Worm (Caenorhabditis elegans) whole organism, mixed stage, embryonic: ENCODE data around the gene srd-47.
"Not testable (repeated sequence)": the region's sequence is repeated elsewhere in the genome, so short reads cannot be mapped to it uniquely, and the experiment has no call there.

Experiments used
- bed-3 ChIP-seq: fragments of 200-800 bp; sonication (Bioruptor generic); optimal IDR thresholded peaks from 3 replicates; lab custom pipeline; 2018; ENCODE audit warnings: mild to moderate bottlenecking, missing genetic modification characterization, moderate library complexity, missing compliant biosample characterization
- blmp-1 ChIP-seq: fragments of 150-350 bp; optimal IDR thresholded peaks from 2 replicates; lab custom pipeline; 2014; ENCODE audit warnings: missing biosample characterization, missing genetic modification characterization
- ceh-39 ChIP-seq: fragments of 150-350 bp; optimal IDR thresholded peaks from 2 replicates; lab custom pipeline; 2014; ENCODE audit warnings: missing biosample characterization, missing genetic modification characterization
- ceh-43 ChIP-seq: fragments of 200-800 bp; sonication (Bioruptor generic); optimal IDR thresholded peaks from 2 replicates; lab custom pipeline; 2018; ENCODE audit warnings: mild to moderate bottlenecking, missing genetic modification characterization, moderate library complexity, missing compliant biosample characterization
- ces-1 ChIP-seq: fragments of 150-350 bp; optimal IDR thresholded peaks from 2 replicates; lab custom pipeline; 2014; ENCODE audit warnings: missing biosample characterization, missing genetic modification reagents, missing genetic modification characterization
- cnd-1 ChIP-seq: fragments of 200-800 bp; sonication (Bioruptor generic); optimal IDR thresholded peaks from 2 replicates; lab custom pipeline; 2018; ENCODE audit warnings: mild to moderate bottlenecking, missing genetic modification characterization, missing compliant biosample characterization
- drap-1 ChIP-seq: fragments of 200-800 bp; sonication (Bioruptor generic); optimal IDR thresholded peaks from 3 replicates; lab custom pipeline; 2018; ENCODE audit warnings: mild to moderate bottlenecking, missing genetic modification characterization, missing compliant biosample characterization
- elt-1 ChIP-seq: sonication (generic microtip); optimal IDR thresholded peaks from 2 replicates; lab custom pipeline; 2017; ENCODE audit warnings: missing genetic modification characterization, mild to moderate bottlenecking, missing compliant biosample characterization, antibody characterized with exemption, moderate library complexity, borderline replicate concordance; ENCODE audit not compliant: insufficient read depth
- hlh-1 ChIP-seq: fragments of 150-350 bp; optimal IDR thresholded peaks from 2 replicates; lab custom pipeline; 2014; ENCODE audit warnings: missing biosample characterization, missing genetic modification reagents, missing genetic modification characterization
- lin-32 ChIP-seq: fragments of 200-800 bp; sonication (Bioruptor generic); optimal IDR thresholded peaks from 2 replicates; lab custom pipeline; 2018; ENCODE audit warnings: mild to moderate bottlenecking, missing genetic modification characterization, missing compliant biosample characterization
- lsy-2 ChIP-seq: fragments of 150-350 bp; optimal IDR thresholded peaks from 2 replicates; lab custom pipeline; 2014; ENCODE audit warnings: missing biosample characterization, missing genetic modification characterization
- mab-5 ChIP-seq: fragments of 150-350 bp; optimal IDR thresholded peaks from 2 replicates; lab custom pipeline; 2014; ENCODE audit warnings: missing biosample characterization, missing genetic modification characterization
- mep-1 ChIP-seq: fragments of 150-350 bp; optimal IDR thresholded peaks from 2 replicates; lab custom pipeline; 2017; ENCODE audit warnings: missing biosample characterization, missing genetic modification reagents, missing genetic modification characterization, inconsistent platforms
- mls-2 ChIP-seq: sonication (generic microtip); optimal IDR thresholded peaks from 2 replicates; lab custom pipeline; 2016; ENCODE audit warnings: mild to moderate bottlenecking, missing genetic modification characterization, moderate library complexity, missing compliant biosample characterization
- nhr-2 ChIP-seq: fragments of 150-350 bp; optimal IDR thresholded peaks from 2 replicates; lab custom pipeline; 2014; ENCODE audit warnings: missing biosample characterization, missing genetic modification characterization
- nhr-237 ChIP-seq: fragments of 150-350 bp; optimal IDR thresholded peaks from 2 replicates; lab custom pipeline; 2014; ENCODE audit warnings: missing biosample characterization, missing genetic modification characterization
- nhr-28 ChIP-seq: fragments of 150-350 bp; optimal IDR thresholded peaks from 2 replicates; lab custom pipeline; 2014; ENCODE audit warnings: missing biosample characterization, missing genetic modification characterization
- nhr-76 ChIP-seq: sonication (generic microtip); optimal IDR thresholded peaks from 2 replicates; lab custom pipeline; 2017; ENCODE audit warnings: missing biosample characterization, missing genetic modification characterization
- sem-2 ChIP-seq: fragments of 200-800 bp; sonication (Bioruptor generic); optimal IDR thresholded peaks from 2 replicates; lab custom pipeline; 2018; ENCODE audit warnings: mild to moderate bottlenecking, missing genetic modification characterization, missing compliant biosample characterization
- snpc-4 ChIP-seq: fragments of 150-350 bp; optimal IDR thresholded peaks from 2 replicates; lab custom pipeline; 2014; ENCODE audit warnings: missing biosample characterization, missing genetic modification characterization
- sptf-1 ChIP-seq: sonication (generic microtip); optimal IDR thresholded peaks from 2 replicates; lab custom pipeline; 2017; ENCODE audit warnings: mild to moderate bottlenecking, missing genetic modification characterization, moderate library complexity, missing compliant biosample characterization
- tbx-8 ChIP-seq: fragments of 200-800 bp; sonication (Bioruptor generic); optimal IDR thresholded peaks from 2 replicates; lab custom pipeline; 2018; ENCODE audit warnings: mild to moderate bottlenecking, missing genetic modification characterization, moderate library complexity, missing compliant biosample characterization
- unc-120 ChIP-seq: sonication (generic microtip); optimal IDR thresholded peaks from 2 replicates; lab custom pipeline; 2017; ENCODE audit warnings: missing genetic modification characterization, missing compliant biosample characterization; ENCODE audit not compliant: poor library complexity, severe bottlenecking
- unc-62 ChIP-seq: fragments of 150-350 bp; optimal IDR thresholded peaks from 2 replicates; lab custom pipeline; 2014; ENCODE audit warnings: missing biosample characterization, missing genetic modification reagents, missing genetic modification characterization
- zip-8 ChIP-seq: fragments of 150-350 bp; optimal IDR thresholded peaks from 2 replicates; lab custom pipeline; 2014; ENCODE audit warnings: missing biosample characterization, missing genetic modification characterization
- ztf-11 ChIP-seq: fragments of 150-350 bp; optimal IDR thresholded peaks from 2 replicates; lab custom pipeline; 2014; ENCODE audit warnings: missing biosample characterization, missing genetic modification characterization

The srd-47 gene

ce11 chrX:12298324-12298723 is 35.1 kb upstream of the srd-47 start, which contains the start of gene W06D11.3:
Gene W06D11.3, plus strand, starts transcription at chrX:12298683.
- TF ChIP-seq nhr-2 (tag; lab: Kevin White, UChicago) (no peak), mep-1 (tag; lab: Kevin White, UChicago) (no peak), elt-1 (no peak), ceh-39 (tag; lab: Kevin White, UChicago) (no peak)

- no peak for TF ChIP-seq lsy-2
- TF ChIP-seq ceh-43 = no peak
- no peak for TF ChIP-seq sptf-1
Measured at ce11 chrX:12299834-12300233, 33.6 kb upstream of the srd-47 start, which contains the start of gene W06D11.5. Gene W06D11.5, plus strand, starts transcription at chrX:12300134.

ce11 chrX:12302755-12303154 is 30.7 kb upstream of the srd-47 start, which contains the start of gene dot-1.3:
Gene dot-1.3, minus strand, starts transcription at chrX:12302855.
- TF ChIP-seq mab-5 (tag; lab: Kevin White, UChicago); nhr-28 (tag; lab: Kevin White, UChicago); sptf-1: not testable (repeated sequence)

- TF ChIP-seq drap-1 (GFP tag; lab: Kevin White, UChicago) = no peak
- no peak for TF ChIP-seq cnd-1 (tag; lab: Kevin White, UChicago)
- TF ChIP-seq lin-32 (GFP tag; lab: Kevin White, UChicago) = no peak
- TF ChIP-seq lsy-2 = no peak
- TF ChIP-seq ceh-39 (tag; lab: Kevin White, UChicago) = no peak
- no peak for TF ChIP-seq snpc-4 (tag; lab: Kevin White, UChicago)
Measured at ce11 chrX:12304231-12304630, 29.2 kb upstream of the srd-47 start.

- no peak for TF ChIP-seq bed-3
- TF ChIP-seq, all 35 proteins: peak for 0
Measured at ce11 chrX:12306565-12306964, 26.9 kb upstream of the srd-47 start, which contains the start of gene phf-32. Gene phf-32, plus strand, starts transcription at chrX:12306865.

ce11 chrX:12308045-12308499 is 25.4 kb upstream of the srd-47 start, which contains the start of gene F17A2.16:
Gene F17A2.16, plus strand, starts transcription at chrX:12308449.
- not testable (repeated sequence) for TF ChIP-seq zip-8, sem-2, hlh-1

- TF ChIP-seq ces-1 = no peak
- TF ChIP-seq mep-1 (tag; lab: Kevin White, UChicago) = no peak
- TF ChIP-seq nhr-2 (tag; lab: Kevin White, UChicago) = no peak
Measured at ce11 chrX:12313779-12314178, 19.7 kb upstream of the srd-47 start.

- no peak for TF ChIP-seq unc-62
- TF ChIP-seq sem-2 = no peak
- no peak for TF ChIP-seq nhr-237 (tag; lab: Kevin White, UChicago)
- TF ChIP-seq snpc-4 (tag; lab: Kevin White, UChicago) = no peak
- TF ChIP-seq ces-1 = no peak
- TF ChIP-seq blmp-1 (tag; lab: Kevin White, UChicago) = no peak
- no peak for TF ChIP-seq unc-120
- no peak for TF ChIP-seq mab-5 (tag; lab: Kevin White, UChicago)
Measured at ce11 chrX:12314395-12314794, 19.0 kb upstream of the srd-47 start.

- TF ChIP-seq elt-1 (no peak), bed-3 (no peak), mep-1 (tag; lab: Kevin White, UChicago) (no peak), unc-62 (no peak), tbx-8 (GFP tag; lab: Kevin White, UChicago) (no peak), nhr-28 (tag; lab: Kevin White, UChicago) (no peak), sptf-1 (no peak), mls-2 (tag; lab: Kevin White, UChicago) (no peak), blmp-1 (tag; lab: Kevin White, UChicago) (no peak), snpc-4 (tag; lab: Kevin White, UChicago) (no peak), ztf-11 (tag; lab: Kevin White, UChicago) (no peak), nhr-76 (tag; lab: Kevin White, UChicago) (no peak), lin-32 (GFP tag; lab: Kevin White, UChicago) (no peak), sem-2 (no peak), ceh-39 (tag; lab: Kevin White, UChicago) (no peak), cnd-1 (tag; lab: Kevin White, UChicago) (no peak)
Measured at ce11 chrX:12315268-12315667, 18.2 kb upstream of the srd-47 start, which contains the start of gene xtr-2. Gene xtr-2, plus strand, starts transcription at chrX:12315568.
